Fruit fly (Drosophila melanogaster): ENCODE data around the gene Pdss2.
A peak's percentile ranks its signal among the peaks of the same experiment; 100 is the strongest.

- TF ChIP-seq CG17806 (tag; optimal IDR thresholded peaks at IDR 0.05), result no peak
- no peak for TF ChIP-seq EcR (GFP tag; optimal IDR thresholded peaks at IDR 0.05)
- peak; percentile 36; the same call in 1 of the 2 replicates for TF ChIP-seq CG32121 (GFP tag; IDR thresholded peaks at IDR 0.05)
- TF ChIP-seq rn (GFP tag; IDR thresholded peaks at IDR 0.05), result no peak
- no peak for TF ChIP-seq D1 (tag; optimal IDR thresholded peaks at IDR 0.05)
These were observed 1.4 kb upstream of the Pdss2 start for dm6 chr3L:21026025-21026916.

Measured in whole organism, pupa.